Worm (Caenorhabditis elegans) whole organism, L4 larva: Measurements from ENCODE around the gene clec-241.
A peak's percentile ranks its signal among the peaks of the same experiment; 100 is the strongest.

ENCODE experiments used
- F37D6.2 ChIP-seq: sonication (generic microtip); optimal IDR thresholded peaks from 2 replicates; lab custom pipeline; 2016; ENCODE audit warnings: mild to moderate bottlenecking, missing genetic modification characterization, missing compliant biosample characterization
- F44E2.7 ChIP-seq: fragments of 200-800 bp; sonication (Bioruptor generic); IDR thresholded peaks from 2 replicates; pipeline ENCODE4 v2.1.2; 2022; ENCODE audit warnings: missing genetic modification characterization, missing compliant biosample characterization
- R02D3.7 ChIP-seq: fragments of 150-350 bp; sonication (generic microtip); optimal IDR thresholded peaks from 3 replicates; lab custom pipeline; 2014; ENCODE audit warnings: missing biosample characterization, missing genetic modification characterization
- Y48G9A.11 ChIP-seq: fragments of 200-800 bp; sonication (Bioruptor generic); IDR thresholded peaks from 2 replicates; pipeline ENCODE4 v1.3.6; 2022; ENCODE audit warnings: missing genetic modification reagents, missing genetic modification characterization, missing compliant biosample characterization
- Y5F2A.4 ChIP-seq: fragments of 200-800 bp; sonication (Bioruptor generic); optimal IDR thresholded peaks from 2 replicates; lab custom pipeline; 2018; ENCODE audit warnings: mild to moderate bottlenecking, missing genetic modification characterization, missing compliant biosample characterization
- Y75B8A.6 ChIP-seq: fragments of 200-800 bp; sonication (Bioruptor generic); IDR thresholded peaks from 2 replicates; pipeline ENCODE4 v1.3.6; 2022; ENCODE audit warnings: missing genetic modification reagents, missing genetic modification characterization, missing compliant biosample characterization
- aha-1 ChIP-seq: fragments of 150-350 bp; peaks from one replicate; lab custom pipeline; 2014; ENCODE audit warnings: missing biosample characterization, missing genetic modification characterization
- aly-2 ChIP-seq: sonication (generic microtip); optimal IDR thresholded peaks from 2 replicates; lab custom pipeline; 2018; ENCODE audit warnings: missing biosample characterization, missing genetic modification characterization
- ama-1 ChIP-seq: fragments of 150-350 bp; optimal IDR thresholded peaks from 2 replicates; lab custom pipeline; 2014; ENCODE audit warnings: inconsistent platforms, mixed read lengths
- attf-4 ChIP-seq: sonication (generic microtip); optimal IDR thresholded peaks from 3 replicates; lab custom pipeline; 2017; ENCODE audit warnings: missing biosample characterization, missing genetic modification characterization
- ceh-20 ChIP-seq: fragments of 200-800 bp; sonication (Bioruptor generic); IDR thresholded peaks from 2 replicates; pipeline ENCODE4 v1.3.6; 2022; ENCODE audit warnings: missing genetic modification reagents, missing genetic modification characterization, missing compliant biosample characterization
- ceh-44 ChIP-seq: fragments of 200-800 bp; sonication (Bioruptor generic); IDR thresholded peaks from 2 replicates; pipeline ENCODE4 v1.3.6; 2022; ENCODE audit warnings: missing genetic modification reagents, missing genetic modification characterization, missing compliant biosample characterization
- ces-1 ChIP-seq: fragments of 150-350 bp; sonication (generic microtip); optimal IDR thresholded peaks from 4 replicates; lab custom pipeline; 2014; ENCODE audit warnings: missing biosample characterization, missing genetic modification reagents, missing genetic modification characterization
- ctbp-1 ChIP-seq: fragments of 200-800 bp; sonication (Bioruptor generic); IDR thresholded peaks from 2 replicates; pipeline ENCODE4 v1.3.6; 2022; ENCODE audit warnings: missing genetic modification reagents, missing genetic modification characterization, missing compliant biosample characterization
- daf-8 ChIP-seq: fragments of 200-800 bp; sonication (Bioruptor generic); IDR thresholded peaks from 2 replicates; pipeline ENCODE4 v1.3.6; 2022; ENCODE audit warnings: missing genetic modification characterization, missing compliant biosample characterization
- dmd-9 ChIP-seq: fragments of 200-800 bp; sonication (Bioruptor generic); IDR thresholded peaks from 2 replicates; pipeline ENCODE4 v1.3.6; 2022; ENCODE audit warnings: missing genetic modification reagents, missing genetic modification characterization, missing compliant biosample characterization
- egl-27 ChIP-seq: sonication (generic microtip); optimal IDR thresholded peaks from 3 replicates; lab custom pipeline; 2017; ENCODE audit warnings: missing biosample characterization, missing genetic modification reagents, missing genetic modification characterization
- hif-1 ChIP-seq, 2 experiments: sonication (generic microtip); optimal IDR thresholded peaks; 2 replicates each; lab custom pipeline; 2016 to 2017; ENCODE audit warnings: missing compliant biosample characterization in 2 of 2, missing genetic modification characterization in 2 of 2, missing genetic modification reagents in 2 of 2, missing genotype in 2 of 2, mild to moderate bottlenecking in 1 of 2
- madf-5 ChIP-seq, 2 experiments: fragments of 200-800 bp; sonication (Bioruptor generic); IDR thresholded peaks; 2 replicates each; pipeline ENCODE4 v1.3.6; 2022; ENCODE audit warnings: missing compliant biosample characterization in 2 of 2, missing genetic modification characterization in 2 of 2
- mep-1 ChIP-seq: fragments of 150-350 bp; sonication (generic microtip); optimal IDR thresholded peaks from 3 replicates; lab custom pipeline; 2014; ENCODE audit warnings: missing biosample characterization, missing genetic modification characterization
- mes-2 ChIP-seq: sonication (generic microtip); optimal IDR thresholded peaks from 2 replicates; lab custom pipeline; 2016; ENCODE audit warnings: missing genotype, mild to moderate bottlenecking, missing genetic modification characterization, missing compliant biosample characterization; ENCODE audit not compliant: poor library complexity, severe bottlenecking
- mxl-3 ChIP-seq: fragments of 200-800 bp; sonication (Bioruptor generic); optimal IDR thresholded peaks from 2 replicates; lab custom pipeline; 2018; ENCODE audit warnings: mild to moderate bottlenecking, missing genetic modification characterization, missing compliant biosample characterization
- pha-4 ChIP-seq, 2 experiments: fragments of 150-350 bp in 1 of 2; fragments of 200-800 bp in 1 of 2; sonication (Bioruptor generic) in 1 of 2; IDR thresholded peaks in 1 of 2; optimal IDR thresholded peaks in 1 of 2; 2 replicates each; pipeline versions ENCODE4 v1.3.6 to Lab custom; 2014 to 2022; ENCODE audit warnings: missing genetic modification characterization in 2 of 2, missing genetic modification reagents in 2 of 2, missing biosample characterization in 1 of 2, missing compliant biosample characterization in 1 of 2
- pqm-1 ChIP-seq: sonication (generic microtip); optimal IDR thresholded peaks from 2 replicates; lab custom pipeline; 2017; ENCODE audit warnings: missing biosample characterization, missing genetic modification characterization
- saeg-2 ChIP-seq: fragments of 200-800 bp; sonication (Bioruptor generic); IDR thresholded peaks from 2 replicates; pipeline ENCODE4 v1.3.6; 2022; ENCODE audit warnings: missing genetic modification reagents, missing genetic modification characterization, missing compliant biosample characterization
- set-16 ChIP-seq: fragments of 200-800 bp; sonication (Bioruptor generic); IDR thresholded peaks from 2 replicates; pipeline ENCODE4 v1.3.6; 2022; ENCODE audit warnings: missing genetic modification reagents, missing genetic modification characterization, missing compliant biosample characterization
- snpc-1.2 ChIP-seq: fragments of 200-800 bp; sonication (Bioruptor generic); IDR thresholded peaks from 2 replicates; pipeline ENCODE4 v1.3.6; 2022; ENCODE audit warnings: missing genetic modification reagents, missing genetic modification characterization, missing compliant biosample characterization
- tra-1 ChIP-seq: fragments of 200-800 bp; sonication (Bioruptor generic); IDR thresholded peaks from 2 replicates; pipeline ENCODE4 v1.3.6; 2022; ENCODE audit warnings: missing genetic modification reagents, missing genetic modification characterization, missing compliant biosample characterization
- unc-130 ChIP-seq: sonication (generic microtip); optimal IDR thresholded peaks from 2 replicates; lab custom pipeline; 2016; ENCODE audit warnings: missing genetic modification reagents, missing genetic modification characterization, missing compliant biosample characterization
- unc-62 ChIP-seq, 3 experiments: fragments of 150-350 bp in 1 of 3; sonication (generic microtip); optimal IDR thresholded peaks in 2 of 3; peaks in 1 of 3; 1 replicate in 1 of 3; 2 replicates in 2 of 3; lab custom pipeline; 2014 to 2017; ENCODE audit warnings: missing biosample characterization in 3 of 3, missing genetic modification characterization in 3 of 3, missing genetic modification reagents in 3 of 3, missing genotype in 1 of 3
- zip-2 ChIP-seq: fragments of 150-350 bp; optimal IDR thresholded peaks from 2 replicates; lab custom pipeline; 2014; ENCODE audit warnings: missing biosample characterization, missing genetic modification characterization

The clec-241 gene

DNA sequence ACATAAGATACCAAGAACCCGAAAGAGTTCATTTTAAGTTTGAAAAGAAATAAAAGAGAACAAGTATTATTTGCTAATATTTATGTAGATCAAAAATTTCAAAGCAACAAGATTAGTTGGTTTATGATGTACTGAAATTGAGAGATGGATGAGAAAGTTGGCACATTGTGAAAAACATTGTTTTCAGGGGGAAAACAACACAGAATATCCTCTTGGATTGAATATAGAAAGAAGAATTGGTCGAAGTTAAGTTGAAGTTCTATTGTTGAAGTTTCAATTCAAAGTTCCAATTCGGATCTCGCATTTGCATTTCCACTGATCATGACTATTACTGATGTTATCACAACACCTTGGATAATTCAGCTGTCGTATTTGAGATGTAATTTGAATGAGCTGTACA lies 12.5 kb downstream of the clec-241 start:
- TF ChIP-seq unc-62 (GFP tag; optimal IDR thresholded peaks at IDR 0.05 in 1 of 2; lab: Kevin White, UChicago) (peak in 1 of 2 experiments; percentile 92), unc-62 (tag; optimal IDR thresholded peaks at IDR 0.05; lab: Kevin White, UChicago) (no peak), mep-1 (no peak)

ce11 chrV:17000204-17000603 lies 12.9 kb downstream of the clec-241 start, which contains the start of gene str-217:
str-217 (minus strand) TSS chrV:17000304.
- TF ChIP-seq aha-1 (tag; lab: Kevin White, UChicago) (no peak), ceh-20 (GFP tag; lab: Robert Waterston, UW) (no peak), madf-5 (GFP tag; IDR thresholded peaks at IDR 0.05; lab: Robert Waterston, UW) (no peak), ces-1 (GFP tag; lab: Kevin White, UChicago) (no peak), unc-130 (GFP tag; lab: Kevin White, UChicago) (no peak), saeg-2 (GFP tag; lab: Robert Waterston, UW) (no peak), mes-2 (tag; lab: Kevin White, UChicago) (no peak), hif-1 (tag; optimal IDR thresholded peaks at IDR 0.05; lab: Kevin White, UChicago) (no peak), F37D6.2 (tag; lab: Kevin White, UChicago) (no peak), snpc-1.2 (GFP tag; lab: Robert Waterston, UW) (no peak), mxl-3 (GFP tag; lab: Kevin White, UChicago) (no peak), F44E2.7 (no peak), attf-4 (tag; lab: Kevin White, UChicago) (no peak), pha-4 (GFP tag; IDR thresholded peaks at IDR 0.05; lab: Robert Waterston, UW) (no peak), pha-4 (tag; optimal IDR thresholded peaks at IDR 0.05; lab: Kevin White, UChicago) (no peak)
- TF ChIP-seq, all 104 proteins: peak for 0

- TF ChIP-seq set-16 (GFP tag; lab: Robert Waterston, UW) (peak; percentile 64), madf-5 (GFP tag; IDR thresholded peaks at IDR 0.05; lab: Robert Waterston, UW) (no peak), pqm-1 (tag; lab: Kevin White, UChicago) (no peak), mep-1 (no peak), ctbp-1 (GFP tag; lab: Robert Waterston, UW) (no peak)
- TF ChIP-seq, all 104 proteins: peak for 1
These were observed 20.7 kb downstream of the clec-241 start for ce11 chrV:16992383-16992782.

- no peak for TF ChIP-seq aly-2 (tag; lab: Kevin White, UChicago)
- TF ChIP-seq ceh-20 (GFP tag; lab: Robert Waterston, UW): no peak
- no peak for TF ChIP-seq daf-8 (GFP tag; lab: Robert Waterston, UW)
These were observed 21.4 kb downstream of the clec-241 start, which contains the start of gene srz-95 for ce11 chrV:16991734-16992133. srz-95 (plus strand) TSS chrV:16992034.

ce11 chrV:16988614-16989013 lies 24.5 kb downstream of the clec-241 start, which contains the start of gene Y102A5C.27:
Y102A5C.27 (minus strand) TSS chrV:16988714.
- TF ChIP-seq ama-1 (lab: Kevin White, UChicago) (no peak), Y75B8A.6 (GFP tag; lab: Robert Waterston, UW) (no peak), Y5F2A.4 (GFP tag; lab: Kevin White, UChicago) (no peak), Y48G9A.11 (GFP tag; lab: Robert Waterston, UW) (no peak), R02D3.7 (tag; lab: Kevin White, UChicago) (no peak), tra-1 (GFP tag; lab: Robert Waterston, UW) (no peak), zip-2 (no peak), egl-27 (tag; lab: Kevin White, UChicago) (no peak), dmd-9 (GFP tag; lab: Robert Waterston, UW) (no peak), ceh-44 (GFP tag; lab: Robert Waterston, UW) (no peak)
